Fruit fly (Drosophila melanogaster) whole organism, wandering third instar larva: ENCODE measurements around the gene CG43867.

Experiments
- Abd-B ChIP-seq: fragments of >200 bp; optimal IDR thresholded peaks from 2 replicates; lab custom pipeline; 2017; ENCODE audit warnings: missing biosample characterization, missing genetic modification characterization
- CG9705 ChIP-seq: fragments of 200-800 bp; sonication (Bioruptor generic); optimal IDR thresholded peaks from 2 replicates; lab custom pipeline; 2018; ENCODE audit warnings: missing biosample characterization, mild to moderate bottlenecking, missing genetic modification characterization
- CrebA ChIP-seq: fragments of 200-800 bp; sonication (Bioruptor generic); optimal IDR thresholded peaks from 2 replicates; lab custom pipeline; 2016; ENCODE audit warnings: missing biosample characterization, mild to moderate bottlenecking, missing genetic modification characterization, borderline replicate concordance
- Dfd ChIP-seq: fragments of >200 bp; optimal IDR thresholded peaks from 2 replicates; lab custom pipeline; 2017; ENCODE audit warnings: missing biosample characterization, missing genetic modification characterization
- Dif ChIP-seq: fragments of 200-275, 200-300 bp; sonication (Bioruptor generic); optimal IDR thresholded peaks from 2 replicates; lab custom pipeline; 2018; ENCODE audit warnings: missing biosample characterization, missing genetic modification characterization; ENCODE audit not compliant: partially characterized antibody
- GATAd ChIP-seq: sonication (Bioruptor generic); optimal IDR thresholded peaks from 2 replicates; lab custom pipeline; 2016; ENCODE audit warnings: missing biosample characterization, missing genetic modification characterization
- HLH106 ChIP-seq: fragments of 200-800 bp; optimal IDR thresholded peaks from 3 replicates; lab custom pipeline; 2019; ENCODE audit warnings: missing biosample characterization, mild to moderate bottlenecking, missing genetic modification characterization, moderate library complexity
- Hr78 ChIP-seq: fragments of >200 bp; optimal IDR thresholded peaks from 2 replicates; lab custom pipeline; 2017; ENCODE audit warnings: missing biosample characterization, missing genetic modification characterization
- Hr83 ChIP-seq: fragments of 200-300 bp; sonication (Bioruptor generic); optimal IDR thresholded peaks from 2 replicates; lab custom pipeline; 2016; ENCODE audit warnings: missing biosample characterization, mild to moderate bottlenecking, missing genetic modification characterization, moderate library complexity; ENCODE audit not compliant: poor library complexity, severe bottlenecking
- Jra ChIP-seq: sonication (Bioruptor generic); optimal IDR thresholded peaks from 2 replicates; lab custom pipeline; 2016; ENCODE audit warnings: missing biosample characterization, missing genetic modification characterization
- Mio ChIP-seq: sonication (Bioruptor generic); optimal IDR thresholded peaks from 2 replicates; lab custom pipeline; 2016; ENCODE audit warnings: missing biosample characterization, missing genetic modification characterization
- N ChIP-seq: fragments of >200 bp; optimal IDR thresholded peaks from 2 replicates; lab custom pipeline; 2018; ENCODE audit warnings: missing biosample characterization, missing external identifiers, missing genetic modification characterization
- OdsH ChIP-seq: fragments of 200-800 bp; sonication (Bioruptor generic); optimal IDR thresholded peaks from 2 replicates; lab custom pipeline; 2016; ENCODE audit warnings: missing biosample characterization, mild to moderate bottlenecking, missing genetic modification characterization
- Rel ChIP-seq, 2 experiments: fragments of 200-800 bp; sonication (Bioruptor generic) in 1 of 2; optimal IDR thresholded peaks; 2 replicates in 1 of 2; 3 replicates in 1 of 2; lab custom pipeline; 2016 to 2019; ENCODE audit warnings: mild to moderate bottlenecking in 2 of 2, missing biosample characterization in 2 of 2, missing genetic modification characterization in 2 of 2, moderate library complexity in 1 of 2
- Sp1 ChIP-seq: fragments of 200-800 bp; sonication (Bioruptor generic); optimal IDR thresholded peaks from 3 replicates; lab custom pipeline; 2019; ENCODE audit warnings: missing biosample characterization, mild to moderate bottlenecking, missing genetic modification characterization, moderate library complexity
- Vsx2 ChIP-seq: fragments of 200-300, 225-300 bp; sonication (Bioruptor generic); optimal IDR thresholded peaks from 2 replicates; lab custom pipeline; 2018; ENCODE audit warnings: missing biosample characterization, missing genetic modification characterization; ENCODE audit not compliant: partially characterized antibody
- brk ChIP-seq: fragments of 200-800 bp; sonication (Bioruptor generic); optimal IDR thresholded peaks from 2 replicates; lab custom pipeline; 2016; ENCODE audit warnings: missing biosample characterization, mild to moderate bottlenecking, missing genetic modification characterization
- dl ChIP-seq, 2 experiments: fragments of 175-275, 200-275 bp in 1 of 2; fragments of 200-275 bp in 1 of 2; sonication (Bioruptor generic); optimal IDR thresholded peaks; lab custom pipeline; 2018; ENCODE audit warnings: mild to moderate bottlenecking in 2 of 2, missing biosample characterization in 2 of 2, missing genetic modification characterization in 2 of 2, moderate library complexity in 2 of 2; ENCODE audit not compliant: partially characterized antibody in 2 of 2, insufficient read depth in 1 of 2
- dsf ChIP-seq: sonication (Bioruptor generic); optimal IDR thresholded peaks from 2 replicates; lab custom pipeline; 2016; ENCODE audit warnings: missing biosample characterization, missing genetic modification characterization, borderline replicate concordance
- ey ChIP-seq: fragments of 200-800 bp; sonication (Bioruptor generic); optimal IDR thresholded peaks from 2 replicates; lab custom pipeline; 2016; ENCODE audit warnings: missing biosample characterization, missing genetic modification characterization
- foxo ChIP-seq, 2 experiments: fragments of 200-800 bp; sonication (Bioruptor generic); optimal IDR thresholded peaks; 2 replicates in 1 of 2; 3 replicates in 1 of 2; lab custom pipeline; 2016 to 2017; ENCODE audit warnings: missing biosample characterization in 2 of 2, missing genetic modification characterization in 2 of 2
- fru ChIP-seq: fragments of 200-800 bp; sonication (Bioruptor generic); optimal IDR thresholded peaks from 3 replicates; lab custom pipeline; 2016; ENCODE audit warnings: missing biosample characterization, mild to moderate bottlenecking, missing genetic modification characterization
- h ChIP-seq: fragments of 200-800 bp; sonication (Bioruptor generic); optimal IDR thresholded peaks from 3 replicates; lab custom pipeline; 2016; ENCODE audit warnings: missing biosample characterization, mild to moderate bottlenecking, missing genetic modification characterization
- lola ChIP-seq: fragments of >200 bp; optimal IDR thresholded peaks from 2 replicates; lab custom pipeline; 2017; ENCODE audit warnings: missing biosample characterization, missing genetic modification characterization
- psq ChIP-seq: fragments of 200-800 bp; sonication (Bioruptor generic); optimal IDR thresholded peaks from 3 replicates; lab custom pipeline; 2017; ENCODE audit warnings: missing biosample characterization, mild to moderate bottlenecking, missing genetic modification characterization, moderate library complexity
- rgr ChIP-seq: fragments of 200-800 bp; sonication (Bioruptor generic); optimal IDR thresholded peaks from 3 replicates; lab custom pipeline; 2016; ENCODE audit warnings: missing biosample characterization, mild to moderate bottlenecking, missing genetic modification characterization
- usp ChIP-seq: fragments of >200 bp; optimal IDR thresholded peaks from 2 replicates; lab custom pipeline; 2017; ENCODE audit warnings: missing biosample characterization, missing genetic modification characterization

CG43867 gene

DNA sequence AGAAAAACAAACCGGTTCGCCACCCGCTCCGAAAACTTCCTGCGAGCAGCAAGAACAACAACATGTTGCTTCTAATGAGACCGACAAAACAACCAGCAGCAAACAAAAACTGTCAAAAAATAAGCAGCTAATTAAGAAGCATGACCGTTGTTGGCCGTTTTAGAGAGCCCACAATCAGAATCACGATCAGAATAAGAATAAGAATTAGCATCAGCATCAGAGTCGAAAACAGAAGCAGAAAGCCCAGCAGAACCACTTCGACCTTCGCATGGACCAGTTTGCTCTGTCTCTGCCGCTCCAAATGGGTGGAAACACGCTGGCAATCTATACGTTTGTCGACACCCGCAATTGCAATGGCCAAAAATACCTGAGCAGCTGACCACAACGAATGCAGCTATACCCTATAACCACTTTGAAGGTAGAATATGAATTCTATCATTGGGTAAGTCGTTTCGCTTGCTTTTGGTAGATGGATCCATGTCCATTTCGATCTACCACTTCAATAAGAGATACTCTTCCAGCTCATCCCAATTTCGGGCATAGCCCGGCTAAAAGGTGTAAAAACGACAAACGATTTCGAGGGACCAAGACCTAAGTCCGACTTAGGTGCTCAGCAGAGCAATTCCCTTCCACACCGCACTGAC lies 28.2 kb downstream of the CG43867 start:
- TF ChIP-seq Dfd (GFP tag; lab: Kevin White, UChicago) (no peak), ey (no peak)

DNA sequence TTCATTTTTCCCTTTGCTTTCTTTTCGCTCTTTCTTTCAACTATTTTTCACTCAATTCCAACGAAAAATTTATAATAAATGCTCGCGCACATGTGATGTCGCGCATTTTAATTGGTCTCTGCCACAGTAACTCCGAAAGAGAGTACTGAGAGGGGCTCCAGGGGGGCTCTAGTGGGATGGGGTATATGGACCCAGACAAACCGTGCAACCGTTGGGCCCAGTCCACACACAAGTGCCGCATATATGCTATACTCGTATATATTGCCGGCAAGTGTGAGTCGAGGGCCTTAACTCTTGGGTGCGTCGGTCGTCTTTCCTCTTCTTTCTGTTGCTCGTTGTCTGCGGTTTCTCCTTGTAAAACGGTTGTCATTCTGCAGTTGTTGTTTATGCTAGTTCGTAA lies 29.4 kb downstream of the CG43867 start:
- TF ChIP-seq fru (GFP tag; lab: Kevin White, UChicago) (peak; percentile 26), psq (GFP tag; lab: Kevin White, UChicago) (peak; percentile 26), Abd-B (no peak), foxo (GFP tag; optimal IDR thresholded peaks at IDR 0.05; lab: Kevin White, UChicago) (peak in 1 of 2 experiments; percentile 21)

- TF ChIP-seq CrebA (GFP tag; lab: Kevin White, UChicago) (no peak), HLH106 (tag; lab: Kevin White, UChicago) (no peak), h (GFP tag; lab: Kevin White, UChicago) (no peak), Mio (no peak), OdsH (GFP tag; lab: Kevin White, UChicago) (no peak), Sp1 (GFP tag; lab: Kevin White, UChicago) (no peak), usp (GFP tag; lab: Kevin White, UChicago) (no peak)
These were observed 33.6 kb downstream of the CG43867 start, which contains the start of gene CG11663 for dm6 chrX:894182-894581. TSS of gene CG11663 (plus strand) at chrX:894482.

DNA sequence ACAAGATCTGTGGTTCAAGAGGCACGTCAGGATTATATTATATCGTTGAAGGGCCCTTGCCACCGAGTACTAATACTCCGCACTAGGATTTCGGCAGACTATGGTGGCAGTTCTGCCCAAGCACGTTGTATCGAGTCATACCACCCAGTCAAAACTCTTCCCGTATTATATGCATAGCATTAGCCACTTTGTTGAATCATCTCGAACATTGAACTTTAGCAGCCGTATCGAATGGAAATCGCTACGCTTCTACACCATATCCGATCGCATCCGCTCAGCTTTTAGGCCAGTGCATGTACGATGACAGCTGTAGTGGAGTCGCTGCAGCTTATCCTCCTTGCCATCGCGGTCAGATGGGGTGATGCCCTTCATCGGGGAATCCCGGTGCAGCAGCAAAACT lies 52.3 kb downstream of the CG43867 start, which contains the start of gene CG11664:
Gene CG11664, plus strand, starts transcription at position 301 of the 400 bp plus-strand sequence.
- TF ChIP-seq dl (GFP tag; optimal IDR thresholded peaks at IDR 0.05; lab: Kevin White, UChicago; ENCODE audit: insufficient read depth in 1 of 2, partially characterized antibody in 2 of 2), result no peak
- no peak for TF ChIP-seq fru (GFP tag; lab: Kevin White, UChicago)
- TF ChIP-seq dsf (GFP tag; lab: Kevin White, UChicago), result no peak
- TF ChIP-seq Dif (GFP tag; lab: Kevin White, UChicago), result no peak
- no peak for TF ChIP-seq CrebA (GFP tag; lab: Kevin White, UChicago)
- TF ChIP-seq Sp1 (GFP tag; lab: Kevin White, UChicago), result no peak
- no peak for TF ChIP-seq Hr83
- no peak for TF ChIP-seq Hr78 (GFP tag; lab: Kevin White, UChicago)
- TF ChIP-seq Dfd (GFP tag; lab: Kevin White, UChicago), result no peak
- TF ChIP-seq N, result no peak
- TF ChIP-seq brk (GFP tag; lab: Kevin White, UChicago), result no peak
- TF ChIP-seq GATAd (GFP tag; lab: Kevin White, UChicago), result no peak
- TF ChIP-seq psq (GFP tag; lab: Kevin White, UChicago), result no peak

dm6 chrX:873739-874138 lies 54.0 kb downstream of the CG43867 start:
- TF ChIP-seq foxo (GFP tag; optimal IDR thresholded peaks at IDR 0.05; lab: Kevin White, UChicago), result peak in 1 of 2 experiments; percentile 38
- TF ChIP-seq fru (GFP tag; lab: Kevin White, UChicago), result peak; percentile 34
- no peak for TF ChIP-seq Vsx2 (GFP tag; lab: Kevin White, UChicago)
- no peak for TF ChIP-seq CG9705
- no peak for TF ChIP-seq Jra (GFP tag; lab: Kevin White, UChicago)
- no peak for TF ChIP-seq Rel (GFP tag; optimal IDR thresholded peaks at IDR 0.05; lab: Kevin White, UChicago)
- no peak for TF ChIP-seq Rel (tag; optimal IDR thresholded peaks at IDR 0.05; lab: Kevin White, UChicago)
- TF ChIP-seq h (GFP tag; lab: Kevin White, UChicago), result peak; percentile 24
- no peak for TF ChIP-seq lola
- no peak for TF ChIP-seq Mio
- TF ChIP-seq HLH106 (tag; lab: Kevin White, UChicago), result peak; percentile 5
- TF ChIP-seq psq (GFP tag; lab: Kevin White, UChicago), result no peak
- no peak for TF ChIP-seq N
- TF ChIP-seq Hr78 (GFP tag; lab: Kevin White, UChicago), result no peak
- TF ChIP-seq ey, result peak; percentile 7

DNA sequence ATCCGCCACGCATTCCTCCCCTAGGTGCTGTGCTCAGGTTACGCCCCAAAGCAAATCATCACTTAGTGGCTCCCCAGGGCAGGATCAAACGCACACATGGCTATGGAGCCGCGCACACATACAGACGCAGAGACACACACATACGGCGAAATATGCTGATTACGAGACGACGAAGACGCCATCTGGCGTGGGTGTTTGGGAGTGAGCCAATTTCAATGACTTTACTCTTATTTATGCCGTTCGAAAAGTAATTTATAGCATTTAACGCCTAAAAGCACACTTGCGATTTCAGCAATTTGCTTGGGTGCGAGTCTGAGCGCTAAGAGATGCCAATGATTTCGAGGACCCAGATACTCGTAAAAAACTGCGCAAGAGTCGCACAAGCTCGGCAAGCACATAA lies 59.3 kb downstream of the CG43867 start:
- TF ChIP-seq h (GFP tag; lab: Kevin White, UChicago) (no peak), HLH106 (tag; lab: Kevin White, UChicago) (no peak), Hr83 (no peak), dsf (GFP tag; lab: Kevin White, UChicago) (no peak), rgr (GFP tag; lab: Kevin White, UChicago) (no peak), Dif (GFP tag; lab: Kevin White, UChicago) (no peak), Mio (no peak), lola (no peak)
